Fruit fly (Drosophila melanogaster) S2 (cell line): ENCODE data around the gene CG4607.

ENCODE experiments used
- CG8478 ChIP-seq: fragments of >200 bp; optimal IDR thresholded peaks from 2 replicates; lab custom pipeline; 2018
- CTCF ChIP-seq, 2 experiments: fragments of >200 bp; optimal IDR thresholded peaks; 2 replicates each; lab custom pipeline; 2018

The CG4607 gene

dm6 chrX:7110890-7111289 is 41.7 kb downstream of the CG4607 start:
- no peak for TF ChIP-seq CTCF (optimal IDR thresholded peaks at IDR 0.05; lab: Kevin White, UChicago)
- no peak for TF ChIP-seq CG8478 (lab: Kevin White, UChicago)

DNA sequence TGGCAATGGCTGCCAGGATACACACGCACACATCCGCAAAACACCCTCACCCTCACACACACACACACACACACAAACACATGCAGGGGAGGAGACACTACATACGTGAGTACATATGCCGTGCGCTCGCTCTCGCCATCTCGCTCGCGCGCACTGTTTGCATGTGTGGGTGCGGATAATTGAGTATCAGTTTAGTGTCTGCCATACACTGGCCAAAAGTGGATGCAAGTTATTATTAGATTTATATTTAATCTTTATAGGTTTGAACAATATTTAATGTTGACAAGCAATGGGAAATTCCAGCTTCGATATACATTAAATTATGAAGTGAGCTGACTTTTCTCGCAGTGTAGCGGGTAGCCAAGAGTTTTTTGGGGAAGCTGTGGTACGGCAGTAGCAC is 48.5 kb downstream of the CG4607 start:
- TF ChIP-seq CG8478 (lab: Kevin White, UChicago): no peak
- TF ChIP-seq CTCF (optimal IDR thresholded peaks at IDR 0.05; lab: Kevin White, UChicago): no peak

- no peak for TF ChIP-seq CTCF (optimal IDR thresholded peaks at IDR 0.05; lab: Kevin White, UChicago)
- TF ChIP-seq CG8478 (lab: Kevin White, UChicago): no peak
These were observed 51.0 kb downstream of the CG4607 start for dm6 chrX:7120168-7120567.

DNA sequence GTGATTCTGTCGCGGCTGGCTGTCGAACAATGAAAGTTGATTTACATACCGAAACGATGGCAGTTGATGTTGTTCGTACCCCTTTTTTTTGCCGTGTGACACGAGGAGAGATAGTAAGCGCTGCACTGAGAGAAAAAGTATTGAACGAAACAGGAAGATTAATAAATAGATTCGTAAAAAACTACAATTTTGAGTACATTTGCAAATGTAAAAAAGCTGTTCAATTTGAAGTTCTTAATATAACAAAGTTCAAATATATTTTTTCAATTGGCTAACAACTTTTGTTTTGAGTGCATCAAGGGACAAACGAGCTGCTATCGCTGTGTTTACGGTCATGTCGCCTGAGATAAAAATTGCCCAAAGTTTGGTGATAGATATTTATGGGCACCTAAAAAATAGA is 52.8 kb downstream of the CG4607 start:
- TF ChIP-seq CTCF (optimal IDR thresholded peaks at IDR 0.05; lab: Kevin White, UChicago): no peak
- no peak for TF ChIP-seq CG8478 (lab: Kevin White, UChicago)
